Fruit fly (Drosophila melanogaster) whole organism, embryonic: ENCODE results near the gene Syx13.

ENCODE experiments used
- Abd-B ChIP-seq: fragments of 200-800 bp; sonication (Bioruptor generic); optimal IDR thresholded peaks from 2 replicates; lab custom pipeline; 2018; ENCODE audit warnings: missing biosample characterization, mild to moderate bottlenecking, missing genetic modification characterization, moderate library complexity
- BEAF-32 ChIP-seq: fragments of 200-800 bp; sonication (Bioruptor generic); optimal IDR thresholded peaks from 3 replicates; lab custom pipeline; 2017; ENCODE audit warnings: missing biosample characterization, missing genetic modification characterization, mild to moderate bottlenecking, moderate library complexity, missing genetic modification reagents
- Blimp-1 ChIP-seq: fragments of 200-800 bp; sonication (Bioruptor generic); optimal IDR thresholded peaks from 3 replicates; lab custom pipeline; 2018; ENCODE audit warnings: missing biosample characterization, missing genetic modification characterization, mild to moderate bottlenecking, moderate library complexity, missing genetic modification reagents
- CG10209 ChIP-seq: fragments of 200-800 bp; sonication (Bioruptor generic); optimal IDR thresholded peaks from 3 replicates; lab custom pipeline; 2017; ENCODE audit warnings: missing biosample characterization, mild to moderate bottlenecking, missing genetic modification characterization, missing genetic modification reagents
- CG10431 ChIP-seq: fragments of 200-800 bp; sonication (Bioruptor generic); optimal IDR thresholded peaks from 3 replicates; lab custom pipeline; 2018; ENCODE audit warnings: missing biosample characterization, mild to moderate bottlenecking, missing genetic modification characterization
- CG10979 ChIP-seq: fragments of 200-800 bp; sonication (Bioruptor generic); optimal IDR thresholded peaks from 2 replicates; lab custom pipeline; 2018; ENCODE audit warnings: missing biosample characterization, mild to moderate bottlenecking, missing genetic modification characterization, moderate library complexity
- CG11695 ChIP-seq: fragments of 200-800 bp; sonication (Bioruptor generic); IDR thresholded peaks from 3 replicates; pipeline ENCODE4 v1.3.6; 2022; ENCODE audit warnings: missing biosample characterization, missing genetic modification characterization
- CG12659 ChIP-seq: fragments of 200-800 bp; sonication (Bioruptor generic); optimal IDR thresholded peaks from 3 replicates; lab custom pipeline; 2017; ENCODE audit warnings: mild to moderate bottlenecking, missing biosample characterization, missing genetic modification reagents, missing genetic modification characterization
- CG13424 ChIP-seq: fragments of 200-800 bp; sonication (Bioruptor generic); optimal IDR thresholded peaks from 2 replicates; lab custom pipeline; 2019; ENCODE audit warnings: missing biosample characterization, mild to moderate bottlenecking, missing genetic modification characterization, moderate library complexity
- CG14014 ChIP-seq: fragments of 200-800 bp; sonication (Bioruptor generic); IDR thresholded peaks from 2 replicates; pipeline ENCODE4 v1.3.6; 2022; ENCODE audit warnings: missing biosample characterization, missing genetic modification characterization
- CG14667 ChIP-seq: fragments of 200-800 bp; sonication (Bioruptor generic); IDR thresholded peaks from 2 replicates; pipeline ENCODE4 v1.3.6; 2022; ENCODE audit warnings: missing biosample characterization, missing genetic modification characterization
- CG1529 ChIP-seq: fragments of 200-800 bp; sonication (Bioruptor generic); optimal IDR thresholded peaks from 3 replicates; lab custom pipeline; 2018; ENCODE audit warnings: missing biosample characterization, missing genetic modification characterization
- CG15601 ChIP-seq: fragments of 200-800 bp; sonication (Bioruptor generic); optimal IDR thresholded peaks from 3 replicates; lab custom pipeline; 2019; ENCODE audit warnings: missing biosample characterization, mild to moderate bottlenecking, missing genetic modification characterization, moderate library complexity
- CG15696 ChIP-seq: fragments of 200-800 bp; sonication (Bioruptor generic); optimal IDR thresholded peaks from 2 replicates; lab custom pipeline; 2019; ENCODE audit warnings: missing biosample characterization, mild to moderate bottlenecking, missing genetic modification characterization, moderate library complexity
- CG1603 ChIP-seq: fragments of 200-800 bp; sonication (Bioruptor generic); optimal IDR thresholded peaks from 2 replicates; lab custom pipeline; 2019; ENCODE audit warnings: missing biosample characterization, mild to moderate bottlenecking, missing genetic modification characterization, moderate library complexity
- CG1832 ChIP-seq: fragments of 200-800 bp; sonication (Bioruptor generic); optimal IDR thresholded peaks from 2 replicates; lab custom pipeline; 2017; ENCODE audit warnings: missing biosample characterization, mild to moderate bottlenecking, missing genetic modification characterization, inconsistent platforms
- CG33557 ChIP-seq: fragments of 200-800 bp; sonication (Bioruptor generic); optimal IDR thresholded peaks from 2 replicates; lab custom pipeline; 2019; ENCODE audit warnings: missing biosample characterization, mild to moderate bottlenecking, missing genetic modification characterization, moderate library complexity
- CG3407 ChIP-seq: fragments of 200-800 bp; sonication (Bioruptor generic); optimal IDR thresholded peaks from 2 replicates; lab custom pipeline; 2018; ENCODE audit warnings: missing biosample characterization, mild to moderate bottlenecking, missing genetic modification characterization
- CG43689 ChIP-seq: fragments of 200-800 bp; sonication (Bioruptor generic); IDR thresholded peaks from 2 replicates; pipeline ENCODE4 v1.3.6; 2022; ENCODE audit warnings: missing biosample characterization, missing genetic modification characterization
- CG6791 ChIP-seq: fragments of 200-800 bp; sonication (Bioruptor generic); IDR thresholded peaks from 3 replicates; pipeline ENCODE4 v1.3.6; 2022; ENCODE audit warnings: missing biosample characterization, missing genetic modification characterization; ENCODE audit not compliant: partially characterized antibody
- CG7556 ChIP-seq: fragments of 200-800 bp; sonication (Bioruptor generic); optimal IDR thresholded peaks from 2 replicates; lab custom pipeline; 2017; ENCODE audit warnings: missing biosample characterization, mild to moderate bottlenecking, missing genetic modification characterization
- CG9932 ChIP-seq: fragments of 200-800 bp; sonication (Bioruptor generic); IDR thresholded peaks from 2 replicates; pipeline ENCODE4 v1.3.6; 2022; ENCODE audit warnings: missing biosample characterization, missing genetic modification characterization
- Dll ChIP-seq: fragments of 200-800 bp; sonication (Bioruptor generic); IDR thresholded peaks from 4 replicates; pipeline ENCODE4 v1.3.6; 2022; ENCODE audit warnings: missing biosample characterization, missing genetic modification characterization; ENCODE audit not compliant: partially characterized antibody
- Fer1 ChIP-seq: fragments of 200-800 bp; sonication (Bioruptor generic); optimal IDR thresholded peaks from 2 replicates; lab custom pipeline; 2017; ENCODE audit warnings: missing biosample characterization, mild to moderate bottlenecking, missing genetic modification characterization
- HLHmδ ChIP-seq: fragments of 200-800 bp; sonication (Bioruptor generic); optimal IDR thresholded peaks from 2 replicates; lab custom pipeline; 2018; ENCODE audit warnings: missing biosample characterization, mild to moderate bottlenecking, missing genetic modification characterization, moderate library complexity
- Med ChIP-seq: fragments of 200-800 bp; sonication (Bioruptor generic); peaks from one replicate; lab custom pipeline; 2016; ENCODE audit warnings: missing biosample characterization, missing genetic modification characterization, mild to moderate bottlenecking, inconsistent platforms, moderate library complexity
- NFAT ChIP-seq: fragments of 200-800 bp; sonication (Bioruptor generic); IDR thresholded peaks from 2 replicates; pipeline ENCODE4 v1.3.6; 2022; ENCODE audit warnings: missing biosample characterization, missing genetic modification characterization
- Pdp1 ChIP-seq, 2 experiments: fragments of 200-800 bp; sonication (Bioruptor generic); optimal IDR thresholded peaks; 3 replicates each; lab custom pipeline; 2016; ENCODE audit warnings: missing biosample characterization in 2 of 2, missing genetic modification characterization in 2 of 2, mild to moderate bottlenecking in 1 of 2, moderate library complexity in 1 of 2
- Scr ChIP-seq: fragments of 200-800 bp; sonication (Bioruptor generic); IDR thresholded peaks from 2 replicates; pipeline ENCODE4 v1.3.6; 2022; ENCODE audit warnings: missing biosample characterization, missing genetic modification characterization; ENCODE audit not compliant: partially characterized antibody
- Ssrp ChIP-seq: fragments of 200-800 bp; sonication (Bioruptor generic); optimal IDR thresholded peaks from 2 replicates; lab custom pipeline; 2018; ENCODE audit warnings: missing biosample characterization, mild to moderate bottlenecking, missing genetic modification characterization, moderate library complexity
- Usf ChIP-seq: fragments of 200-800 bp; sonication (Bioruptor generic); optimal IDR thresholded peaks from 2 replicates; lab custom pipeline; 2017; ENCODE audit warnings: missing genotype, missing biosample characterization, missing genetic modification characterization
- ab ChIP-seq: fragments of 200-800 bp; sonication (Bioruptor generic); optimal IDR thresholded peaks from 2 replicates; lab custom pipeline; 2016; ENCODE audit warnings: missing biosample characterization, missing genetic modification characterization
- ap ChIP-seq: fragments of 200-800 bp; sonication (Bioruptor generic); IDR thresholded peaks from 2 replicates; pipeline ENCODE4 v1.3.6; 2022; ENCODE audit warnings: missing biosample characterization, missing genetic modification characterization
- cas ChIP-seq: fragments of 200-800 bp; sonication (Bioruptor generic); IDR thresholded peaks from 2 replicates; pipeline ENCODE4 v1.3.6; 2022; ENCODE audit warnings: missing biosample characterization, missing genetic modification characterization
- crc ChIP-seq: fragments of 200-800 bp; sonication (Bioruptor generic); optimal IDR thresholded peaks from 2 replicates; lab custom pipeline; 2016; ENCODE audit warnings: missing biosample characterization, missing genetic modification characterization
- dmrt11E ChIP-seq: fragments of 200-800 bp; sonication (Bioruptor generic); optimal IDR thresholded peaks from 3 replicates; lab custom pipeline; 2018; ENCODE audit warnings: missing biosample characterization, mild to moderate bottlenecking, missing genetic modification characterization, moderate library complexity
- ind ChIP-seq: fragments of 200-800 bp; sonication (Bioruptor generic); optimal IDR thresholded peaks from 3 replicates; lab custom pipeline; 2016; ENCODE audit warnings: missing biosample characterization, missing genetic modification characterization
- kni ChIP-seq: fragments of 200-800 bp; sonication (Bioruptor generic); optimal IDR thresholded peaks from 3 replicates; lab custom pipeline; 2017; ENCODE audit warnings: mild to moderate bottlenecking, missing biosample characterization, missing genetic modification reagents, missing genetic modification characterization
- knrl ChIP-seq: fragments of 200-800 bp; sonication (Bioruptor generic); IDR thresholded peaks from 3 replicates; pipeline ENCODE4 v1.3.6; 2022; ENCODE audit warnings: missing biosample characterization, missing genetic modification characterization; ENCODE audit not compliant: partially characterized antibody
- peb ChIP-seq: fragments of 200-800 bp; sonication (Bioruptor generic); IDR thresholded peaks from 2 replicates; pipeline ENCODE4 v1.3.6; 2022; ENCODE audit warnings: missing biosample characterization, missing genetic modification characterization
- pfk ChIP-seq: fragments of 200-800 bp; sonication (Bioruptor generic); optimal IDR thresholded peaks from 2 replicates; lab custom pipeline; 2018; ENCODE audit warnings: missing biosample characterization, mild to moderate bottlenecking, missing genetic modification characterization, moderate library complexity
- phol ChIP-seq: fragments of 200-800 bp; sonication (Bioruptor generic); optimal IDR thresholded peaks from 3 replicates; lab custom pipeline; 2018; ENCODE audit warnings: missing biosample characterization, mild to moderate bottlenecking, missing genetic modification characterization, moderate library complexity
- sqz ChIP-seq: fragments of 200-800 bp; sonication (Bioruptor generic); optimal IDR thresholded peaks from 3 replicates; lab custom pipeline; 2018; ENCODE audit warnings: missing biosample characterization, mild to moderate bottlenecking, missing genetic modification characterization
- stwl ChIP-seq: fragments of 200-800 bp; sonication (Bioruptor generic); optimal IDR thresholded peaks from 3 replicates; lab custom pipeline; 2018; ENCODE audit warnings: missing biosample characterization, mild to moderate bottlenecking, missing genetic modification characterization, moderate library complexity
- tll ChIP-seq, 2 experiments: fragments of 200-800 bp in 1 of 2; fragments of >200 bp in 1 of 2; sonication (Bioruptor generic) in 1 of 2; optimal IDR thresholded peaks; 2 replicates each; lab custom pipeline; 2017 to 2019; ENCODE audit warnings: missing biosample characterization in 2 of 2, missing genetic modification characterization in 2 of 2, mild to moderate bottlenecking in 1 of 2, moderate library complexity in 1 of 2
- vvl ChIP-seq: fragments of 200-800 bp; sonication (Bioruptor generic); IDR thresholded peaks from 2 replicates; pipeline ENCODE4 v1.3.6; 2022; ENCODE audit warnings: missing biosample characterization, missing genetic modification characterization

Gene Syx13

dm6 chr3L:13032085-13032914 is 11.9 kb upstream of the Syx13 start (continued):
- TF ChIP-seq Pdp1 (GFP tag; optimal IDR thresholded peaks at IDR 0.05; lab: Kevin White, UChicago) (peak in 1 of 2 experiments; percentile 9), CG7556 (GFP tag; lab: Kevin White, UChicago) (peak; percentile 57), CG3407 (GFP tag; lab: Kevin White, UChicago) (peak; percentile 60), Blimp-1 (GFP tag; lab: Kevin White, UChicago) (peak; percentile 62), CG14667 (GFP tag; lab: Robert Waterston, UW) (no peak), NFAT (GFP tag; lab: Robert Waterston, UW) (peak; percentile 31; the same call in 1 of the 2 replicates), Med (GFP tag; lab: Kevin White, UChicago) (peak; percentile 57), CG10979 (peak; percentile 54), Usf (no peak), knrl (peak; percentile 29; the same call in 1 of the 3 replicates), CG11695 (GFP tag; lab: Robert Waterston, UW) (no peak), CG1603 (tag; lab: Kevin White, UChicago) (peak; percentile 51), tll (GFP tag; optimal IDR thresholded peaks at IDR 0.05; lab: Kevin White, UChicago) (peak in 1 of 2 experiments; percentile 30), Scr (GFP tag; lab: Robert Waterston, UW) (peak; percentile 65), CG9932 (GFP tag; lab: Robert Waterston, UW) (0 out of 2 replicates have a peak, but pooled peaks have one; percentile 5), CG6791 (GFP tag; lab: Robert Waterston, UW) (peak; percentile 50; the same call in 1 of the 3 replicates), BEAF-32 (peak; percentile 64), Abd-B (peak; percentile 21), CG15696 (peak; percentile 28), CG14014 (GFP tag; lab: Robert Waterston, UW) (no peak), CG12659 (GFP tag; lab: Kevin White, UChicago) (peak; percentile 29), kni (GFP tag; lab: Kevin White, UChicago) (peak; percentile 93), HLHmδ (GFP tag; lab: Kevin White, UChicago) (peak; percentile 63), CG1832 (GFP tag; lab: Kevin White, UChicago) (peak; percentile 55), CG15601 (peak; percentile 93), CG1529 (GFP tag; lab: Kevin White, UChicago) (peak; percentile 29), crc (GFP tag; lab: Kevin White, UChicago) (no peak), CG10431 (GFP tag; lab: Kevin White, UChicago) (peak; percentile 33), CG43689 (0 out of 2 replicates have a peak, but pooled peaks have one; percentile 3), ind (GFP tag; lab: Kevin White, UChicago) (peak; percentile 6), sqz (GFP tag; lab: Kevin White, UChicago) (peak; percentile 16), CG33557 (GFP tag; lab: Kevin White, UChicago) (peak; percentile 5), Dll (GFP tag; lab: Robert Waterston, UW) (peak; percentile 72), stwl (tag; lab: Kevin White, UChicago) (peak; percentile 42), ap (no peak), phol (tag; lab: Kevin White, UChicago) (peak; percentile 37), pfk (GFP tag; lab: Kevin White, UChicago) (no peak), Ssrp (tag; lab: Kevin White, UChicago) (no peak), Fer1 (GFP tag; lab: Kevin White, UChicago) (no peak), CG13424 (tag; lab: Kevin White, UChicago) (peak; percentile 10), CG10209 (peak; percentile 11), ab (GFP tag; lab: Kevin White, UChicago) (no peak), dmrt11E (tag; lab: Kevin White, UChicago) (peak; percentile 47), vvl (GFP tag; lab: Robert Waterston, UW) (peak; percentile 44; the same call in 1 of the 2 replicates), peb (GFP tag; lab: Robert Waterston, UW) (no peak), cas (no peak)
